Worm (Caenorhabditis elegans): ENCODE measurements around the gene far-6.

The far-6 gene

DNA sequence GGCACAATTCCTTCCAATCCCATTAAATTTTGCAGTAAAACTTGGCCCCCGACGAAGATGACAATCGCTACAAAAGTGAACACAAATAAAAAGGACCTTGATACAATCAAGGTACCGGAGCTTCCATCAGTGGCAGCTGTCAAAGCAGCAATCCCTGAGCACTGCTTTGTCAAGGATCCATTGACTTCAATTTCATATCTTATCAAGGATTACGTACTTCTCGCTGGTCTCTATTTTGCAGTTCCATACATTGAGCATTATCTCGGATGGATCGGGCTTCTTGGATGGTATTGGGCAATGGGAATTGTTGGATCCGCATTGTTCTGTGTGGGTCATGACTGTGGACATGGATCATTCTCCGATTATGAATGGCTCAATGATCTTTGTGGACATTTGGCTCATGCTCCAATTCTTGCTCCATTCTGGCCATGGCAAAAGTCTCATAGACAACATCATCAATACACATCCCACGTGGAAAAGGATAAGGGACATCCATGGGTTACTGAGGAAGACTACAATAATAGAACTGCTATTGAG is 4.3 kb upstream of the far-6 start, which contains the start of gene fat-2:
fat-2 (plus strand) TSS at position 51 of the 537 bp plus-strand sequence.
- TF ChIP-seq lin-13 (GFP tag; optimal IDR thresholded peaks at IDR 0.05) (no peak), ztf-1 (GFP tag; conservative IDR thresholded peaks at IDR 0.05) (no peak), ztf-11 (tag; optimal IDR thresholded peaks at IDR 0.05) (no peak), ztf-4 (tag; optimal IDR thresholded peaks at IDR 0.05) (no peak), Y55F3AM.14 (GFP tag; optimal IDR thresholded peaks at IDR 0.05) (no peak), elt-1 (tag; optimal IDR thresholded peaks at IDR 0.05) (no peak), ama-1 (optimal IDR thresholded peaks at IDR 0.05) (no peak), unc-39 (tag; optimal IDR thresholded peaks at IDR 0.05) (no peak), snpc-4 (tag; optimal IDR thresholded peaks at IDR 0.05) (no peak), mab-5 (tag; optimal IDR thresholded peaks at IDR 0.05) (no peak), sem-4 (tag; optimal IDR thresholded peaks at IDR 0.05) (no peak), skn-1 (tag; optimal IDR thresholded peaks at IDR 0.05) (no peak), nhr-6 (tag; optimal IDR thresholded peaks at IDR 0.05) (no peak), nhr-237 (tag; optimal IDR thresholded peaks at IDR 0.05) (no peak)

DNA sequence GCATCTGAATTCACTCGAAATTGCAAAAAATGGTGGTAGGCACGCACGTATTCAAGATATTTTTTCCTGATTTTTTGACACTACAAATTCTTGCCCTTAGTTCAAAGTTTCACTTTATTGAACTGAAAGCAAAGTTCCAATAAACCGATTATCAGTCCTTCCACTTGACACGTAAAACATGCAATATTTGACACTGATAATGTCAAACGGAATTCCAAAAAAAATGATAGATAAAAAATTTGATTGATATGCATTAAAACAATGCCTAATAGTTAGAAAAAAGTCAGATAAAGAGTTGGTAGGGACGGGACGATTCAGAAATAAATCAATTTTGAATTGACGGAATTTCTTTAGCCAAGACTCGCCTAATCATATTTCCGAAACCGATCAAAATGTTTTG is 1.1 kb upstream of the far-6 start:
- TF ChIP-seq nhr-23 (tag; optimal IDR thresholded peaks at IDR 0.05), result no peak
- TF ChIP-seq crh-2 (tag; optimal IDR thresholded peaks at IDR 0.05), result peak; percentile 80
- peak; percentile 17 for TF ChIP-seq gmeb-1 (tag; optimal IDR thresholded peaks at IDR 0.05)
- peak; percentile 74 for TF ChIP-seq sma-9 (GFP tag; optimal IDR thresholded peaks at IDR 0.05)
- TF ChIP-seq sma-9 (tag; optimal IDR thresholded peaks at IDR 0.05), result no peak
- peak; percentile 86 for TF ChIP-seq fos-1 (tag; optimal IDR thresholded peaks at IDR 0.05)

DNA sequence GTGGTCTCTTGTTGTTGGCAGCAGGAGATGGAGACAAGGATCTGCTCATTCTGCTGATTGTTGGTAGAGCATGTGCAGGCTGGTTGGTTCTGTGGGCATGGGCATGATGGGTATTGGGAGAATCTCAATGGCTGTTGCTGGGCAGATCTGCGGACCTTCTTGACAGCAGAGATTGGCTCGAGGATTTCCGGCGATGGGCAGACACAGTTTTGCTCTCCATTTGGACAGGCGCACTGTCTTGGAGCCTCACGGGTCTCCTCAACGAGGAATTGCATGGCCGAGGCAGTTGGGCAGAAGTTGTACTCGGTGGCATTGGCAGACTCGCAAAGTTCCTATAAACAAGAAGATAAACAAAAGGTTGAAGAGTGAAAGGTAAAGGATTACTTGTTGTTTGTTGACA is 2.4 kb downstream of the far-6 start:
- TF ChIP-seq Y55F3AM.14 (GFP tag; optimal IDR thresholded peaks at IDR 0.05), result no peak

DNA sequence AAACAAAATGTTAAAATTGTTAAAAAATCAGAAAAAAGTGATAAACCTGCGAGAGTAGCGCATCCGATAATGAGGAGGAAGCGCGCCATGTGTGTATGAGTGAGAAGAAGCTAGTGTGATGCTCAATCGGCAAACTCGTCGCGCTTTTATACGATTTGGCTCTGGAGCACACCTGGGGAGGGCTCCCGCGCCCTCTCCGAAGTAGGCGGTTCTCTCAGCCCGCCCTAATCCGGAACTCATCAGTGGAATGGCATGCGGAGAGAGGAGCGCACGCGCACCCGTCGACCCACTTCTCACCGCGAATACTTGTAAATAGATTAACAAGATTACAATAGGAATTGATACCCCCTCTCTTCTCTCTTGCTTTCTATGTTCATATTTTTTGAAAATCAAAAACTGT is 3.1 kb downstream of the far-6 start, which contains the start of gene pqn-74:
pqn-74 (minus strand) TSS at position 122 of the 400 bp plus-strand sequence.
- TF ChIP-seq nhr-23 (tag; optimal IDR thresholded peaks at IDR 0.05), result no peak
- TF ChIP-seq alr-1 (tag; optimal IDR thresholded peaks at IDR 0.05), result no peak
- no peak for TF ChIP-seq lsy-2 (tag; optimal IDR thresholded peaks at IDR 0.05)

DNA sequence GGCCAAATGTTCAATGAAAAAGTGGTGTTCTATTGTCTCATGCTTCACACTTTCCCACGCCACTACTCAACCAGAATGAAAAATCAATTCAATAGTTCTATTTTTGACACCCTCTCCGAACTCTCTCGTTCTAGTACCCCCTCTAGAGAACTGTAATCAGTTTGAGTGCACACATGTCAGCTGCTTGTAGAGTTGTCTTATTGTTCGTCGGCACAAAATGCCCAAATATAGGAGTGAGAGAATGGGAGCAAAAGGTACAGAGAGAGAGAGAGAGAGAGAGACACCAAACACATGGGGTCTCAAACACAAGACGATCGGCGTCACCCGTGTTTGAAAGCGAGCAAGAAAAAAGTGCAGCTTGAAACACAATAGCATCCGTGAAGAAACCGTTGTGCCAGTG is 6.1 kb downstream of the far-6 start:
- peak; percentile 23 for TF ChIP-seq F13H6.1 (tag; optimal IDR thresholded peaks at IDR 0.05)
- peak; percentile 34 for TF ChIP-seq sma-9 (GFP tag; optimal IDR thresholded peaks at IDR 0.05)
- TF ChIP-seq sma-9 (tag; optimal IDR thresholded peaks at IDR 0.05), result no peak
- TF ChIP-seq fos-1 (tag; optimal IDR thresholded peaks at IDR 0.05), result peak; percentile 27
- no peak for TF ChIP-seq nhr-21 (tag; optimal IDR thresholded peaks at IDR 0.05)
- peak; percentile 53 for TF ChIP-seq nhr-129 (tag; optimal IDR thresholded peaks at IDR 0.05)
- TF ChIP-seq blmp-1 (tag; optimal IDR thresholded peaks at IDR 0.05; ENCODE audit: insufficient read depth), result no peak
- no peak for TF ChIP-seq lin-11 (tag; optimal IDR thresholded peaks at IDR 0.05)
- no peak for TF ChIP-seq mdl-1 (tag; optimal IDR thresholded peaks at IDR 0.05)

DNA sequence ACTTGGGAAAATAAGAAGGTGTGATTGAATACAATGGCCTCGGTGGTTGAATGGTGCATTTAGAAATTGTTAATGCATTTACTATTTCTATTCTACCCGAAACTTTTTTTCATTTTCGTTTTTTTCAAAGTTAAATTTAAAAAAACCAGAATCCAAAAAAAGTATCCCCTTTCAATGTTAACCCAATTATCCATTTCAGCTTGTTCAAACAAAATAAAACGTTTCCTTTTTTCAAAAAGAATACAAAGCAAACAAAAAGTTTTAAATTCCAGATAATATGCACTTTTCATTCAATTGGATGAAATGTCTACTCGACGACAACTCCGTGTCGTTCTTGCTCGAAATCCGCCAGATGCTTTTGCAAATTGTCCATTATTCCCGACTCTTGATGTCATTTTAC is 14.4 kb downstream of the far-6 start, which contains the start of gene W02A2.5:
W02A2.5 (plus strand) TSS at position 301 of the 400 bp plus-strand sequence.
- TF ChIP-seq lin-11 (tag; optimal IDR thresholded peaks at IDR 0.05) (no peak), nhr-129 (tag; optimal IDR thresholded peaks at IDR 0.05) (no peak), F13H6.1 (tag; optimal IDR thresholded peaks at IDR 0.05) (no peak), nhr-25 (tag; optimal IDR thresholded peaks at IDR 0.05) (no peak), nhr-21 (tag; optimal IDR thresholded peaks at IDR 0.05) (no peak), egl-27 (tag; optimal IDR thresholded peaks at IDR 0.05) (no peak), sem-4 (tag; optimal IDR thresholded peaks at IDR 0.05) (no peak), unc-39 (tag; optimal IDR thresholded peaks at IDR 0.05) (no peak), ceh-82 (tag; optimal IDR thresholded peaks at IDR 0.05) (no peak), lin-13 (GFP tag; optimal IDR thresholded peaks at IDR 0.05) (no peak), mdl-1 (tag; optimal IDR thresholded peaks at IDR 0.05) (no peak), dmd-4 (tag; optimal IDR thresholded peaks at IDR 0.05) (no peak), nhr-77 (tag; optimal IDR thresholded peaks at IDR 0.05) (no peak), zag-1 (tag; optimal IDR thresholded peaks at IDR 0.05) (no peak), elt-1 (tag; optimal IDR thresholded peaks at IDR 0.05) (no peak), ceh-16 (tag; optimal IDR thresholded peaks at IDR 0.05) (no peak), ztf-4 (tag; optimal IDR thresholded peaks at IDR 0.05) (no peak)
